Worm (Caenorhabditis elegans): ENCODE results near the gene C53A3.1.

Gene C53A3.1

DNA sequence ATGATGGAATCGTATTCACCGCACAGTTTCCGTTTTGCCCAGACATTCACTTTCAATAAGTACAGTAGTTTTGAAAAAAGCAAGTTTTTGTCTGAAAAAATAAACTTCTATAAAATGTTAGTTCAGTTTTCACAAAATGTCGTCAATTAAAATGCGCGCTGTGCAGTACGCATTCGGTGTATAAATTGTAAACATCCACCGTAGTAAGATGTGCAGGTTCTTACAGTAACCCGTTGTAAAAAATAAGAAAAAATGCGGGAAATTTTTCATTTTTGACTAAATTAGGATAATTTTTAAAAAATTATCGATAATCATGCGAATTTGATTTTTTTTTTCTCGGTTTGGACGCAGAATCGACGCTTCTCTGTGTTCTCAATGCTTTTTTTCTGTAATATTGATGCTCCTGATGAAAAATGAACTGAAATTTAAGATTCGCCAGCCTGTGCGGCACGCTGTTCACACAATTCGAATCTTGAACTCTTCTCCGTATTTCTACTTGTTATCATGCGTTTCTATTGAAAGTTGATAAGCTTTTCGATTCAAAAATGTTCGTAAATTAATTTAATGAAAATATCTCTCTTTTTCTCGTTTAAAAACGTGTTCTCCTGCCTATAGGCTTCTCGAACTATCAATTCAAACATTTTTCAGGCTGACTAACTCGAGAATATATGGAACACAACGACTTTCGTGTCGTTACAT, 42.6 kb downstream of the C53A3.1 start, which contains the start of gene rga-3:
Gene rga-3 (plus strand): TSS at position 649 of the 699 bp plus-strand sequence.
- no peak for TF ChIP-seq rnt-1 (tag; optimal IDR thresholded peaks at IDR 0.05)
- no peak for TF ChIP-seq hlh-8 (tag; optimal IDR thresholded peaks at IDR 0.05)
- TF ChIP-seq nhr-11 (tag; optimal IDR thresholded peaks at IDR 0.05) = no peak
- TF ChIP-seq elt-4 (tag; optimal IDR thresholded peaks at IDR 0.05) = no peak
- no peak for TF ChIP-seq lin-11 (tag; optimal IDR thresholded peaks at IDR 0.05)
- TF ChIP-seq ceh-48 (tag; optimal IDR thresholded peaks at IDR 0.05) = no peak
- no peak for TF ChIP-seq pax-1 (tag; optimal IDR thresholded peaks at IDR 0.05)
- TF ChIP-seq fax-1 (tag; optimal IDR thresholded peaks at IDR 0.05) = no peak
- TF ChIP-seq ceh-9 (tag; optimal IDR thresholded peaks at IDR 0.05) = no peak
- TF ChIP-seq F13H6.1 (tag; optimal IDR thresholded peaks at IDR 0.05) = no peak
- no peak for TF ChIP-seq ceh-6 (GFP tag; optimal IDR thresholded peaks at IDR 0.05)
- no peak for TF ChIP-seq ttx-3 (tag; optimal IDR thresholded peaks at IDR 0.05)
- no peak for TF ChIP-seq syd-9 (tag; optimal IDR thresholded peaks at IDR 0.05)
- no peak for TF ChIP-seq hlh-13 (GFP tag; optimal IDR thresholded peaks at IDR 0.05)

DNA sequence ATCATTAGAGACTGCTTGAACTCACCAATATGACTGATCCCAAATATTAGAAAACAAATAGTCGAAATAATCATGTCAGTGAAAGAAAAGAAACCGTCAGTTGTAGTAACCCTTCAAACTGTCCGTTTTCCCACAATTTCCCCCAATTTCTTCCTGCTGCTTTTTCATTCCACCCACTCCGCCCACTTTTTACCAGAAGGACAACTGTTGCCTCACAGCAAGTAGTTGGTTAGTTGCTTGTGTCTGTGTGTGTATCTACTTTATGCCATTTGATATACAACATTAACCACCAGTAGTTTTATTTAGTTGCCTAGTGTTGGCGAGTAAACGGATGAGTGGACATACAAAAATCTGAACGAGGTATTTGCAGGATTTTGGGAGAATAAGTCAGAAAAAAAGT, 43.5 kb downstream of the C53A3.1 start, which contains the start of gene K09H11.9:
Gene K09H11.9 (minus strand): TSS at position 101 of the 400 bp plus-strand sequence.
- TF ChIP-seq sdc-2 (tag; optimal IDR thresholded peaks at IDR 0.05) = no peak
- TF ChIP-seq pax-1 (tag; optimal IDR thresholded peaks at IDR 0.05) = no peak
- no peak for TF ChIP-seq hlh-15 (tag; optimal IDR thresholded peaks at IDR 0.05)
- no peak for TF ChIP-seq ztf-16 (tag; optimal IDR thresholded peaks at IDR 0.05)
- no peak for TF ChIP-seq T23F11.4 (GFP tag; optimal IDR thresholded peaks at IDR 0.05)
- TF ChIP-seq ceh-6 (GFP tag; optimal IDR thresholded peaks at IDR 0.05) = no peak
- TF ChIP-seq ceh-19 (GFP tag; optimal IDR thresholded peaks at IDR 0.05) = no peak
- no peak for TF ChIP-seq sox-2 (GFP tag; IDR thresholded peaks at IDR 0.05)
- TF ChIP-seq ceh-9 (tag; optimal IDR thresholded peaks at IDR 0.05) = no peak
- TF ChIP-seq nhr-232 (tag; optimal IDR thresholded peaks at IDR 0.05) = no peak
- no peak for TF ChIP-seq unc-3 (GFP tag; conservative IDR thresholded peaks at IDR 0.05)
- no peak for TF ChIP-seq unc-3 (tag; optimal IDR thresholded peaks at IDR 0.05)
- no peak for TF ChIP-seq madf-2 (tag; optimal IDR thresholded peaks at IDR 0.05)
- TF ChIP-seq pha-2 (tag; optimal IDR thresholded peaks at IDR 0.05) = no peak
- no peak for TF ChIP-seq tbx-7 (tag; optimal IDR thresholded peaks at IDR 0.05)
- TF ChIP-seq ets-4 (tag; optimal IDR thresholded peaks at IDR 0.05) = no peak
- no peak for TF ChIP-seq nhr-11 (tag; optimal IDR thresholded peaks at IDR 0.05)

DNA sequence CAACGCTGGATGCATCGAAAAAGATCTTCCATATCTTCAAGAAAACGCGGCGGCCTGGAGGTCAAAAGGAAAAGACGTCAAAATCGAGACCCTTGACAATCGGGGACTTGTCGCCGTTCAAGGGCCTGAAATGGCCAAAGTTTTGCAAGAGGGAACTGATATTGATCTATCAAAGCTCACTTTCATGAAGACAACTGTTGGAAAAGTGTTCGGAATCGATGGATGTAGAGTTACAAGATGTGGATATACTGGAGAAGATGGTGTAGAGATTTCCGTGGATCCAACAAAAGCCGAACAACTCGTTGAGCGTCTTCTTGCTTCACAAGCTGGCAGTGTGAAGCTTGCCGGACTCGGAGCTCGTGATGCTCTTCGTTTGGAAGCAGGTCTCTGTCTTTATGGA, 46.5 kb downstream of the C53A3.1 start:
- no peak for TF ChIP-seq unc-86 (tag; optimal IDR thresholded peaks at IDR 0.05)
- TF ChIP-seq elt-2 (tag; optimal IDR thresholded peaks at IDR 0.05) = no peak
- no peak for TF ChIP-seq odd-2 (tag; optimal IDR thresholded peaks at IDR 0.05)
- TF ChIP-seq dmd-4 (tag; optimal IDR thresholded peaks at IDR 0.05; ENCODE audit: borderline replicate concordance) = no peak
- TF ChIP-seq ets-4 (tag; optimal IDR thresholded peaks at IDR 0.05) = no peak
- TF ChIP-seq ceh-31 (tag; optimal IDR thresholded peaks at IDR 0.05) = no peak
- no peak for TF ChIP-seq ttx-3 (tag; optimal IDR thresholded peaks at IDR 0.05)

DNA sequence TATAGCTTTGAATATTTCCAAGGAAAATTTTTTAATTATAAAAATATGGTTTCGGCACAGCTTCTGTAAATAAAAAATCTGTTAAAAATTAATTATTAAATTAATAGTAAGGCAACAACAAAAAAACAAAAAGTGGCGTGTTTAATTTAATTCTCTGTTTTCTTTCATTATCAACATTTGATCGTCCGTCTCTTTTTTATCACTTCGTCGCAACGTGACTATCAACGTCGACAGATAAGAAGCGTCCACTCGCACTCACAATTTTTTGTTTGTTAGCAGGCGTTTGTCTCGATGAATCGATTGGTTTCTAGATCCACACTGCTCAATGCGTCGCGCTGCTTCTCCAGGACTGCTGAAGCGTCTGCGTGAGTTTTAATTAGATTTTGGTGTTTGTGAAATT, 47.4 kb downstream of the C53A3.1 start, which contains the start of gene gcst-1:
Gene gcst-1 (plus strand): TSS at position 277 of the 400 bp plus-strand sequence.
- TF ChIP-seq ets-4 (tag; optimal IDR thresholded peaks at IDR 0.05) (no peak), sox-2 (GFP tag; IDR thresholded peaks at IDR 0.05) (no peak), Y22D7AL.16 (tag; optimal IDR thresholded peaks at IDR 0.05) (no peak), elt-4 (tag; optimal IDR thresholded peaks at IDR 0.05) (no peak), elt-2 (tag; optimal IDR thresholded peaks at IDR 0.05) (peak; percentile 82), ceh-18 (tag; optimal IDR thresholded peaks at IDR 0.05) (no peak)

DNA sequence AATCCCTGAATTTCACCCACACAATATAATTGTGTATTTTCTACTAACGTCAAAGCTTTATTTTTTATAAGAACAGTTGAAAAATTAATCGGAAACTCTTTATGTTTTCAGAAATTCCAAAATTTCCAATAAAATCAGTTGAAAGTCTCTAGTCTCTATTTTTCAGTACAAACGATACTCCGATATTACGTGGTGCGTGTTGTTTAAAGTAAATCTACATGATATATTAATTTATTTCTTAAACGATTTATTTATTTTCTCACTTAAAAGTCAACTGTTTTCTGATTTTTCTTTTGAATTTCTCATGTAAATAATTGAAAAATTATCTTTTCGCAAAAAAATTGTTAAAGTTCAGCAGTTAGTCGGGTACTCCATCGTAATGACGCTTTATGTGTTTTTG, 47.8 kb downstream of the C53A3.1 start:
- TF ChIP-seq unc-42 (tag; optimal IDR thresholded peaks at IDR 0.05) (peak; percentile 21), pha-4 (tag; optimal IDR thresholded peaks at IDR 0.05) (no peak), ama-1 (optimal IDR thresholded peaks at IDR 0.05) (no peak)

Data from whole organism, late embryonic.